Fruit fly (Drosophila melanogaster): ENCODE data around the gene CG13280.

The CG13280 gene

dm6 chr2L:16868897-16869324, 48.0 kb upstream of the CG13280 start (continued):
- TF ChIP-seq phol (tag; optimal IDR thresholded peaks at IDR 0.05) (peak; percentile 57), org-1 (GFP tag; optimal IDR thresholded peaks at IDR 0.05) (peak; percentile 23), CG16863 (GFP tag; optimal IDR thresholded peaks at IDR 0.05) (no peak), zen (tag; optimal IDR thresholded peaks at IDR 0.05) (no peak), CG5245 (GFP tag; optimal IDR thresholded peaks at IDR 0.05) (no peak), Awh (GFP tag; IDR thresholded peaks at IDR 0.05) (no peak), Dfd (GFP tag; optimal IDR thresholded peaks at IDR 0.05) (no peak), Abd-B (GFP tag; optimal IDR thresholded peaks at IDR 0.05) (peak; percentile 46), CG17359 (tag; optimal IDR thresholded peaks at IDR 0.05) (peak; percentile 49), gcm2 (GFP tag; optimal IDR thresholded peaks at IDR 0.05) (no peak), CG14441 (GFP tag; IDR thresholded peaks at IDR 0.05) (no peak), nom (GFP tag; optimal IDR thresholded peaks at IDR 0.05) (no peak), Ssrp (tag; optimal IDR thresholded peaks at IDR 0.05) (peak; percentile 62), Mad (GFP tag; optimal IDR thresholded peaks at IDR 0.05) (no peak), cato (GFP tag; optimal IDR thresholded peaks at IDR 0.05; ENCODE audit: borderline replicate concordance) (no peak), tup (GFP tag; optimal IDR thresholded peaks at IDR 0.05) (no peak), ase (GFP tag; IDR thresholded peaks at IDR 0.05) (no peak), CG10565 (GFP tag; optimal IDR thresholded peaks at IDR 0.05) (no peak), CG13775 (GFP tag; optimal IDR thresholded peaks at IDR 0.05) (peak; percentile 6), zfh2 (GFP tag; optimal IDR thresholded peaks at IDR 0.05) (no peak), ac (GFP tag; optimal IDR thresholded peaks at IDR 0.05) (no peak), trh (GFP tag; optimal IDR thresholded peaks at IDR 0.05) (no peak), emc (GFP tag; optimal IDR thresholded peaks at IDR 0.05) (no peak), tin (GFP tag; optimal IDR thresholded peaks at IDR 0.05) (no peak), Bteb2 (GFP tag; optimal IDR thresholded peaks at IDR 0.05) (no peak), unc-4 (GFP tag; IDR thresholded peaks at IDR 0.05; ENCODE audit: partially characterized antibody) (no peak), Hsf (GFP tag; optimal IDR thresholded peaks at IDR 0.05) (no peak), bsh (GFP tag; optimal IDR thresholded peaks at IDR 0.05) (peak in 1 of 2 experiments; percentile 51), CG12659 (GFP tag; optimal IDR thresholded peaks at IDR 0.05) (peak; percentile 57), ERR (GFP tag; optimal IDR thresholded peaks at IDR 0.05) (no peak), CG11504 (tag; optimal IDR thresholded peaks at IDR 0.05) (peak; percentile 74), CG12769 (tag; optimal IDR thresholded peaks at IDR 0.05) (peak; percentile 89), CG8924 (tag; optimal IDR thresholded peaks at IDR 0.05) (no peak), CG12236 (GFP tag; optimal IDR thresholded peaks at IDR 0.05) (no peak), jumu (GFP tag; optimal IDR thresholded peaks at IDR 0.05) (no peak), CG12299 (tag; optimal IDR thresholded peaks at IDR 0.05) (no peak), Chrac-16 (GFP tag; optimal IDR thresholded peaks at IDR 0.05) (no peak), Hr78 (GFP tag; optimal IDR thresholded peaks at IDR 0.05) (peak in 1 of 2 experiments; percentile 96), nerfin-2 (GFP tag; IDR thresholded peaks at IDR 0.05; ENCODE audit: partially characterized antibody) (no peak), hbn (GFP tag; IDR thresholded peaks at IDR 0.05; ENCODE audit: partially characterized antibody) (no peak), CG10366 (GFP tag; IDR thresholded peaks at IDR 0.05) (peak; percentile 32), CG9437 (GFP tag; optimal IDR thresholded peaks at IDR 0.05) (peak; percentile 44), Lhr (GFP tag; optimal IDR thresholded peaks at IDR 0.05) (no peak), CG31441 (GFP tag; IDR thresholded peaks at IDR 0.05) (peak; percentile 67), Ets65A (GFP tag) (peak; percentile 80), gro (GFP tag; optimal IDR thresholded peaks at IDR 0.05) (no peak), CG31224 (GFP tag; IDR thresholded peaks at IDR 0.05) (no peak), Fer1 (GFP tag; optimal IDR thresholded peaks at IDR 0.05) (no peak), CG8359 (GFP tag; optimal IDR thresholded peaks at IDR 0.05; ENCODE audit: borderline replicate concordance) (no peak), zf30C (GFP tag; optimal IDR thresholded peaks at IDR 0.05) (no peak), shn (GFP tag; optimal IDR thresholded peaks at IDR 0.05) (no peak)

All from whole organism, embryonic.